Worm (Caenorhabditis elegans): ENCODE data around the gene R10D12.10.

R10D12.10 gene

DNA sequence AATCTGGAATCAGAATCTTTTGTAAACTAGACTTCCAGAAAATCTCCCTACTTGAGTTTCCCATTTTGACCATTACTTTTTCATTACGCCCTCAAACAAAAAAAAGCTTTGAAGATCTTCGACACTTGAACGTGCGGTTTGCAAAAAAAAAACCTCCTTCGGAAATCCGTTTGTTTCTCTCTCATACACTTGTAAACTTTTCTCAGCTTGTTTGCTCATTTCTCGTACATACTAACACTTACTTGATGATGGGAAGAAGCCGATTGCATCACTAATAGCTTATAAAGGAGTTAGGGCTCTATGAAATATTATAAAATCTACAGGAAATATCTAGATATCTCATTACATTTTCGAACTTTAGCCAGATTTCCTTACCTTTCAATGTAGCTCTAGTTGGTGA lies 43.8 kb upstream of the R10D12.10 start:
- TF ChIP-seq nhr-11 (tag; optimal IDR thresholded peaks at IDR 0.05) (no peak), fkh-10 (GFP tag; optimal IDR thresholded peaks at IDR 0.05) (no peak), nhr-25 (tag; optimal IDR thresholded peaks at IDR 0.05) (no peak), mml-1 (tag; optimal IDR thresholded peaks at IDR 0.05) (no peak), nfya-1 (tag; optimal IDR thresholded peaks at IDR 0.05; ENCODE audit: insufficient read depth) (no peak), sea-2 (GFP tag; optimal IDR thresholded peaks at IDR 0.05) (no peak), R02D3.7 (tag; optimal IDR thresholded peaks at IDR 0.05) (no peak)

ce11 chrV:13993478-13993877 lies 35.3 kb upstream of the R10D12.10 start:
- TF ChIP-seq ZK546.5 (tag; optimal IDR thresholded peaks at IDR 0.05) (no peak), ceh-9 (tag; optimal IDR thresholded peaks at IDR 0.05) (no peak), nhr-43 (tag; optimal IDR thresholded peaks at IDR 0.05; ENCODE audit: poor library complexity, severe bottlenecking) (no peak), snpc-4 (tag; optimal IDR thresholded peaks at IDR 0.05) (no peak), sea-2 (GFP tag; optimal IDR thresholded peaks at IDR 0.05) (no peak), nhr-28 (tag; optimal IDR thresholded peaks at IDR 0.05) (no peak), unc-39 (tag; optimal IDR thresholded peaks at IDR 0.05) (no peak), ceh-16 (tag; optimal IDR thresholded peaks at IDR 0.05) (no peak), nhr-12 (tag; optimal IDR thresholded peaks at IDR 0.05) (no peak), ztf-11 (tag; optimal IDR thresholded peaks at IDR 0.05) (no peak), mml-1 (tag; optimal IDR thresholded peaks at IDR 0.05) (no peak)

DNA sequence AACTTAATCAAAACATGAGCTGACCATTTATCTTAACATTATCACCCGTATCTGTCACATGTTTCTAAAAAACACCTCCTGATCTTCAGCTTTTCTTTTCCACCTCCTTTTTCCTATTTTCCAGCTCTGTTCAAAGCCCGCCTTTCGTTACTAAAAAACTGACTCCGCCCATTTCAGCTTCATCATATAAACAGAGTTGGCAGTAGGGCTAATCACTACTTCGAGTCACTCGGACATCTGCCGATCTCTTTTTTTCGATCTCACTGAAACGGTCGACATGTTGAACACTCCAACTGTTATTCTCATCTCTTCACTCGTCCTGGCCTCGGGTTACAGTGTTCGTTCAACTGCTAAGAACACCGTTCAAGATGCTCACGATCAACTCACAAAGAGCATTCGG lies 34.3 kb upstream of the R10D12.10 start, which contains the start of gene droe-4:
droe-4 (plus strand) TSS at position 172 of the 400 bp plus-strand sequence.
- TF ChIP-seq snpc-4 (tag; optimal IDR thresholded peaks at IDR 0.05) (no peak), pqm-1 (tag; optimal IDR thresholded peaks at IDR 0.05) (no peak), ztf-11 (tag; optimal IDR thresholded peaks at IDR 0.05) (no peak), nhr-67 (tag; optimal IDR thresholded peaks at IDR 0.05) (no peak), aly-2 (tag; optimal IDR thresholded peaks at IDR 0.05) (no peak), nhr-76 (tag; optimal IDR thresholded peaks at IDR 0.05) (no peak)

ce11 chrV:13986823-13987222 lies 28.7 kb upstream of the R10D12.10 start:
- TF ChIP-seq jun-1 (tag; optimal IDR thresholded peaks at IDR 0.05) (peak; percentile 30), snpc-4 (tag; optimal IDR thresholded peaks at IDR 0.05) (no peak), lin-39 (tag; optimal IDR thresholded peaks at IDR 0.05) (no peak), nfya-1 (tag; optimal IDR thresholded peaks at IDR 0.05; ENCODE audit: insufficient read depth) (peak; percentile 37), lsy-12 (tag; optimal IDR thresholded peaks at IDR 0.05) (peak; percentile 45), pha-4 (tag; optimal IDR thresholded peaks at IDR 0.05) (peak; percentile 41), sea-2 (GFP tag; optimal IDR thresholded peaks at IDR 0.05) (no peak), pqm-1 (tag; optimal IDR thresholded peaks at IDR 0.05) (peak; percentile 47), ztf-4 (tag; optimal IDR thresholded peaks at IDR 0.05) (no peak), elt-2 (tag; optimal IDR thresholded peaks at IDR 0.05) (peak; percentile 96), tbx-2 (tag; optimal IDR thresholded peaks at IDR 0.05) (no peak)

- no peak for TF ChIP-seq egl-5 (tag; optimal IDR thresholded peaks at IDR 0.05)
- no peak for TF ChIP-seq fkh-2 (tag; optimal IDR thresholded peaks at IDR 0.05)
- no peak for TF ChIP-seq aly-2 (tag; optimal IDR thresholded peaks at IDR 0.05)
- no peak for TF ChIP-seq ztf-11 (tag; optimal IDR thresholded peaks at IDR 0.05)
- TF ChIP-seq nhr-11 (tag; optimal IDR thresholded peaks at IDR 0.05) = no peak
- no peak for TF ChIP-seq tbx-2 (tag; optimal IDR thresholded peaks at IDR 0.05)
- no peak for TF ChIP-seq eor-1 (tag; optimal IDR thresholded peaks at IDR 0.05)
- TF ChIP-seq R02D3.7 (tag; optimal IDR thresholded peaks at IDR 0.05) = no peak
- no peak for TF ChIP-seq ZK546.5 (tag; optimal IDR thresholded peaks at IDR 0.05)
- no peak for TF ChIP-seq nhr-67 (tag; optimal IDR thresholded peaks at IDR 0.05)
- TF ChIP-seq snpc-4 (tag; optimal IDR thresholded peaks at IDR 0.05) = no peak
- TF ChIP-seq nfya-1 (tag; optimal IDR thresholded peaks at IDR 0.05; ENCODE audit: insufficient read depth) = no peak
- no peak for TF ChIP-seq nhr-25 (tag; optimal IDR thresholded peaks at IDR 0.05)
- no peak for TF ChIP-seq lin-15B (tag; optimal IDR thresholded peaks at IDR 0.05)
- no peak for TF ChIP-seq nhr-237 (tag; optimal IDR thresholded peaks at IDR 0.05)
- TF ChIP-seq lin-39 (tag; optimal IDR thresholded peaks at IDR 0.05) = no peak
- no peak for TF ChIP-seq egl-27 (tag; optimal IDR thresholded peaks at IDR 0.05)
Measured at ce11 chrV:13984828-13985227, 26.7 kb upstream of the R10D12.10 start, which contains the start of gene end-1. TSS of gene end-1 (plus strand) at chrV:13985128.
